Fruit fly (Drosophila melanogaster): ENCODE results near the gene CG4730.

CG4730 gene

dm6 chr3R:25651414-25651813, 27.1 kb downstream of the CG4730 start (continued):
- TF ChIP-seq Lpt (GFP tag; optimal IDR thresholded peaks at IDR 0.05) (peak; percentile 35), Eip78C (GFP tag) (peak; percentile 79), CG8319 (GFP tag; optimal IDR thresholded peaks at IDR 0.05) (no peak), lz (GFP tag; optimal IDR thresholded peaks at IDR 0.05) (peak; percentile 30), CG1621 (tag; optimal IDR thresholded peaks at IDR 0.05) (peak; percentile 11), CG6808 (GFP tag; optimal IDR thresholded peaks at IDR 0.05) (peak; percentile 46), dac (GFP tag; optimal IDR thresholded peaks at IDR 0.05) (no peak), CG8632 (GFP tag; optimal IDR thresholded peaks at IDR 0.05) (peak; percentile 18), vri (GFP tag; optimal IDR thresholded peaks at IDR 0.05) (no peak), achi (GFP tag; optimal IDR thresholded peaks at IDR 0.05) (peak; percentile 49), CG11762 (GFP tag; optimal IDR thresholded peaks at IDR 0.05; ENCODE audit: insufficient read depth) (no peak), esn (GFP tag; optimal IDR thresholded peaks at IDR 0.05) (peak; percentile 47), pdm3 (GFP tag; optimal IDR thresholded peaks at IDR 0.05) (peak; percentile 43), CG9139 (GFP tag; optimal IDR thresholded peaks at IDR 0.05) (peak; percentile 22), OdsH (GFP tag; optimal IDR thresholded peaks at IDR 0.05) (peak; percentile 55), Ets21C (GFP tag; optimal IDR thresholded peaks at IDR 0.05) (no peak), Hr39 (GFP tag; optimal IDR thresholded peaks at IDR 0.05) (peak; percentile 16), CG8119 (GFP tag; IDR thresholded peaks at IDR 0.05) (peak; percentile 70), CG32006 (GFP tag; optimal IDR thresholded peaks at IDR 0.05) (peak; percentile 65), Sox14 (GFP tag; optimal IDR thresholded peaks at IDR 0.05) (peak; percentile 10), Eip93F (GFP tag; optimal IDR thresholded peaks at IDR 0.05) (no peak), CG6792 (GFP tag; optimal IDR thresholded peaks at IDR 0.05) (peak; percentile 30), CG6163 (GFP tag; IDR thresholded peaks at IDR 0.05) (peak; percentile 71; the same call in 1 of the 3 replicates)

- TF ChIP-seq dac (GFP tag; optimal IDR thresholded peaks at IDR 0.05) (no peak), CG6854 (GFP tag; optimal IDR thresholded peaks at IDR 0.05) (no peak), CG8632 (GFP tag; optimal IDR thresholded peaks at IDR 0.05) (no peak), Ets96B (tag; optimal IDR thresholded peaks at IDR 0.05) (no peak), lz (GFP tag; optimal IDR thresholded peaks at IDR 0.05) (no peak), CG15336 (GFP tag; IDR thresholded peaks at IDR 0.05) (no peak), Hr4 (GFP tag; optimal IDR thresholded peaks at IDR 0.05) (no peak), CG6792 (GFP tag; optimal IDR thresholded peaks at IDR 0.05) (no peak)
Measured at dm6 chr3R:25650417-25650816, 28.1 kb downstream of the CG4730 start.

- TF ChIP-seq CG8319 (GFP tag; optimal IDR thresholded peaks at IDR 0.05) = no peak
- no peak for TF ChIP-seq Met (GFP tag; optimal IDR thresholded peaks at IDR 0.05)
- TF ChIP-seq CG3919 (GFP tag; optimal IDR thresholded peaks at IDR 0.05) = no peak
- TF ChIP-seq topi (GFP tag; optimal IDR thresholded peaks at IDR 0.05) = no peak
- no peak for TF ChIP-seq CG6276 (GFP tag; optimal IDR thresholded peaks at IDR 0.05)
- TF ChIP-seq acj6 (GFP tag; optimal IDR thresholded peaks at IDR 0.05) = peak; percentile 28
- TF ChIP-seq CG1621 (tag; optimal IDR thresholded peaks at IDR 0.05) = peak; percentile 38
- no peak for TF ChIP-seq CG16779 (tag; optimal IDR thresholded peaks at IDR 0.05)
- no peak for TF ChIP-seq CG6854 (GFP tag; optimal IDR thresholded peaks at IDR 0.05)
- no peak for TF ChIP-seq CG4318 (GFP tag; optimal IDR thresholded peaks at IDR 0.05)
- TF ChIP-seq fd85E (GFP tag; optimal IDR thresholded peaks at IDR 0.05) = no peak
- no peak for TF ChIP-seq CG10631 (GFP tag; optimal IDR thresholded peaks at IDR 0.05)
- TF ChIP-seq CG31627 (GFP tag; optimal IDR thresholded peaks at IDR 0.05) = no peak
- no peak for TF ChIP-seq ss (GFP tag; optimal IDR thresholded peaks at IDR 0.05)
- no peak for TF ChIP-seq CG8119 (GFP tag; IDR thresholded peaks at IDR 0.05)
- no peak for TF ChIP-seq Eip93F (GFP tag; optimal IDR thresholded peaks at IDR 0.05)
- TF ChIP-seq CG10669 (GFP tag; optimal IDR thresholded peaks at IDR 0.05) = peak; percentile 24
- TF ChIP-seq dsx (GFP tag; optimal IDR thresholded peaks at IDR 0.05; ENCODE audit: poor library complexity, severe bottlenecking) = peak; percentile 63
- no peak for TF ChIP-seq net (GFP tag; optimal IDR thresholded peaks at IDR 0.05)
- TF ChIP-seq Hr39 (GFP tag; optimal IDR thresholded peaks at IDR 0.05) = no peak
- TF ChIP-seq Gug (GFP tag; IDR thresholded peaks at IDR 0.05) = no peak
Measured at dm6 chr3R:25648258-25648606, 30.2 kb downstream of the CG4730 start.
